Worm (Caenorhabditis elegans) whole organism, L3 larva: ENCODE measurements around the gene F38B7.3.
A peak's percentile ranks its signal among the peaks of the same experiment; 100 is the strongest.

ENCODE experiments used
- R02D3.7 ChIP-seq: fragments of 150-350 bp; optimal IDR thresholded peaks from 2 replicates; lab custom pipeline; 2014; ENCODE audit warnings: missing biosample characterization, missing genetic modification characterization
- ZK546.5 ChIP-seq: sonication (generic microtip); optimal IDR thresholded peaks from 2 replicates; lab custom pipeline; 2017; ENCODE audit warnings: missing biosample characterization, missing genetic modification characterization
- ama-1 ChIP-seq: fragments of 150-350 bp; optimal IDR thresholded peaks from 2 replicates; lab custom pipeline; 2018
- ceh-16 ChIP-seq: sonication (generic microtip); optimal IDR thresholded peaks from 2 replicates; lab custom pipeline; 2017; ENCODE audit warnings: missing biosample characterization, missing genetic modification characterization
- ceh-28 ChIP-seq: fragments of 150-350 bp; optimal IDR thresholded peaks from 2 replicates; lab custom pipeline; 2014; ENCODE audit warnings: missing biosample characterization, missing genetic modification reagents, missing genetic modification characterization
- ceh-82 ChIP-seq: fragments of 150-350 bp; optimal IDR thresholded peaks from 2 replicates; lab custom pipeline; 2014; ENCODE audit warnings: missing biosample characterization, missing genetic modification characterization
- ceh-9 ChIP-seq: sonication (generic microtip); optimal IDR thresholded peaks from 2 replicates; lab custom pipeline; 2018; ENCODE audit warnings: missing biosample characterization, missing genetic modification characterization
- daf-12 ChIP-seq: fragments of 150-350 bp; optimal IDR thresholded peaks from 2 replicates; lab custom pipeline; 2014; ENCODE audit warnings: missing biosample characterization, missing genetic modification reagents, missing genetic modification characterization
- egl-27 ChIP-seq: sonication (generic microtip); optimal IDR thresholded peaks from 4 replicates; lab custom pipeline; 2017; ENCODE audit warnings: missing biosample characterization, missing genetic modification reagents, missing genetic modification characterization
- egl-5 ChIP-seq: fragments of 150-350 bp; optimal IDR thresholded peaks from 2 replicates; lab custom pipeline; 2017; ENCODE audit warnings: missing biosample characterization, missing genetic modification reagents, missing genetic modification characterization, inconsistent platforms
- elt-2 ChIP-seq: sonication (generic microtip); optimal IDR thresholded peaks from 2 replicates; lab custom pipeline; 2016; ENCODE audit warnings: missing genetic modification reagents, mild to moderate bottlenecking, missing genetic modification characterization, missing compliant biosample characterization
- elt-3 ChIP-seq, 3 experiments: fragments of 150-350 bp in 1 of 3; sonication (generic microtip) in 2 of 3; optimal IDR thresholded peaks; 2 replicates in 2 of 3; 4 replicates in 1 of 3; lab custom pipeline; 2014 to 2017; ENCODE audit warnings: missing biosample characterization in 3 of 3, missing genetic modification characterization in 3 of 3
- eor-1 ChIP-seq, 2 experiments: fragments of 150-350 bp; optimal IDR thresholded peaks; 2 replicates each; lab custom pipeline; 2014 to 2018; ENCODE audit warnings: missing biosample characterization in 2 of 2, missing genetic modification characterization in 2 of 2
- fkh-10 ChIP-seq: sonication (generic microtip); optimal IDR thresholded peaks from 2 replicates; lab custom pipeline; 2017; ENCODE audit warnings: missing biosample characterization, missing genetic modification reagents, missing genetic modification characterization
- fkh-2 ChIP-seq: fragments of 150-350 bp; optimal IDR thresholded peaks from 2 replicates; lab custom pipeline; 2014; ENCODE audit warnings: missing biosample characterization, missing genetic modification reagents, missing genetic modification characterization
- hmg-11 ChIP-seq: sonication (generic microtip); optimal IDR thresholded peaks from 2 replicates; lab custom pipeline; 2016; ENCODE audit warnings: missing genetic modification characterization, missing compliant biosample characterization
- jun-1 ChIP-seq: fragments of 150-350 bp; optimal IDR thresholded peaks from 2 replicates; lab custom pipeline; 2014; ENCODE audit warnings: missing biosample characterization, missing genetic modification reagents, missing genetic modification characterization
- lin-15B ChIP-seq: fragments of 150-350 bp; optimal IDR thresholded peaks from 2 replicates; lab custom pipeline; 2014; ENCODE audit warnings: missing biosample characterization, missing genetic modification characterization
- lin-39 ChIP-seq: fragments of 150-350 bp; optimal IDR thresholded peaks from 2 replicates; lab custom pipeline; 2018; ENCODE audit warnings: missing biosample characterization, missing genetic modification reagents, missing genetic modification characterization
- lsy-12 ChIP-seq: sonication (generic microtip); optimal IDR thresholded peaks from 2 replicates; lab custom pipeline; 2016; ENCODE audit warnings: mild to moderate bottlenecking, missing genetic modification characterization, missing compliant biosample characterization
- mml-1 ChIP-seq: fragments of 150-350 bp; sonication (generic microtip); optimal IDR thresholded peaks from 3 replicates; lab custom pipeline; 2014; ENCODE audit warnings: missing biosample characterization, missing genetic modification characterization
- nfya-1 ChIP-seq: sonication (generic microtip); optimal IDR thresholded peaks from 2 replicates; lab custom pipeline; 2017; ENCODE audit warnings: missing genetic modification characterization, mild to moderate bottlenecking, missing compliant biosample characterization, antibody characterized with exemption, moderate library complexity; ENCODE audit not compliant: insufficient read depth
- nhr-237 ChIP-seq: fragments of 150-350 bp; optimal IDR thresholded peaks from 2 replicates; lab custom pipeline; 2014; ENCODE audit warnings: missing biosample characterization, missing genetic modification characterization
- nhr-25 ChIP-seq: sonication (generic microtip); optimal IDR thresholded peaks from 2 replicates; lab custom pipeline; 2017; ENCODE audit warnings: missing biosample characterization, missing genetic modification characterization
- nhr-28 ChIP-seq: fragments of 150-350 bp; optimal IDR thresholded peaks from 2 replicates; lab custom pipeline; 2014; ENCODE audit warnings: missing biosample characterization, missing genetic modification characterization
- nhr-43 ChIP-seq: sonication (generic microtip); optimal IDR thresholded peaks from 2 replicates; lab custom pipeline; 2016; ENCODE audit warnings: mild to moderate bottlenecking, missing genetic modification characterization, missing compliant biosample characterization; ENCODE audit not compliant: poor library complexity, severe bottlenecking
- nhr-67 ChIP-seq: fragments of 150-350 bp; optimal IDR thresholded peaks from 2 replicates; lab custom pipeline; 2014; ENCODE audit warnings: missing biosample characterization, missing genetic modification characterization
- nhr-76 ChIP-seq: fragments of 150-350 bp; sonication (generic microtip); optimal IDR thresholded peaks from 5 replicates; lab custom pipeline; 2014; ENCODE audit warnings: missing biosample characterization, missing genetic modification characterization
- pha-4 ChIP-seq: fragments of 150-350 bp; optimal IDR thresholded peaks from 2 replicates; lab custom pipeline; 2014; ENCODE audit warnings: missing biosample characterization, missing genetic modification reagents, missing genetic modification characterization
- pqm-1 ChIP-seq: fragments of 150-350 bp; optimal IDR thresholded peaks from 2 replicates; lab custom pipeline; 2017; ENCODE audit warnings: missing biosample characterization, missing genetic modification characterization, inconsistent platforms
- skn-1 ChIP-seq: fragments of 150-350 bp; optimal IDR thresholded peaks from 2 replicates; lab custom pipeline; 2014; ENCODE audit warnings: missing biosample characterization, missing genetic modification characterization
- unc-39 ChIP-seq: sonication (generic microtip); optimal IDR thresholded peaks from 4 replicates; lab custom pipeline; 2017; ENCODE audit warnings: missing biosample characterization, missing genetic modification characterization
- unc-62 ChIP-seq: fragments of 150-350 bp; sonication (generic microtip); optimal IDR thresholded peaks from 4 replicates; lab custom pipeline; 2014; ENCODE audit warnings: missing biosample characterization, missing genetic modification reagents, missing genetic modification characterization
- zag-1 ChIP-seq: fragments of 150-350 bp; optimal IDR thresholded peaks from 2 replicates; lab custom pipeline; 2014; ENCODE audit warnings: missing biosample characterization, missing genetic modification characterization
- ztf-11 ChIP-seq: fragments of 150-350 bp; optimal IDR thresholded peaks from 2 replicates; lab custom pipeline; 2014; ENCODE audit warnings: missing biosample characterization, missing genetic modification characterization
- ztf-4 ChIP-seq: fragments of 150-350 bp; optimal IDR thresholded peaks from 2 replicates; lab custom pipeline; 2014; ENCODE audit warnings: missing biosample characterization, missing genetic modification characterization

F38B7.3 gene

DNA sequence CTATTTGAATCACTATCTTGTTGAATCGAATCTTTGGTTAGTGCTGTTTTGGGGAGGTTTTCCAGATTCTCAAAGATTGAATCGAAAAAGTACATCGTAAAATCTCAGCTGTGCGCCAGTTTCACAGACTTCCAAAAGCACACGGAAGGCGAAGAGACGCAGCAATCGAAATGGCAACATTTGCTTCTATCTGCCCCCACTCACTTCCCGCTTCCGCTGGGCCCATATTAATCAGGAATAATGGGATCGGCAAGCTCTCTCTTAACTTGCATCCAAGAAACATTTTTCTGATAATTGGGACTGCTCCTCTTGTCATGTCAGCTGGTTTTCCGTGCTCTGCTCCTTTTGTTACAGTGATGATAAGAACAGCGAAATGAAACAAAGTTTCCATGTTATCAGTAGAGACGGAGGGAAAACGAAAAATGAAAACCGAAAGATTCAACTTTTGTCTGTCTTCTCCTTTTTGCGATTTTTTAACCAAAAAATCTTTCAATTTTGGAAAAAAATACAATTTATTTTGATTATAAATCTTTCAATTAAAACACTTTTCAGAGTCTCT, 13.3 kb upstream of the F38B7.3 start (continued):
- no peak for TF ChIP-seq hmg-11 (tag; lab: Kevin White, UChicago)
- TF ChIP-seq ceh-28 (tag; lab: Kevin White, UChicago) = no peak
- TF ChIP-seq lin-39 = peak; percentile 77
- no peak for TF ChIP-seq ceh-16 (tag; lab: Kevin White, UChicago)
- TF ChIP-seq skn-1 (tag; lab: Kevin White, UChicago) = no peak
- TF ChIP-seq unc-62 (GFP tag; lab: Kevin White, UChicago) = no peak
- TF ChIP-seq egl-27 (tag; lab: Kevin White, UChicago) = no peak
- TF ChIP-seq nhr-43 = no peak
- no peak for TF ChIP-seq ZK546.5 (tag; lab: Kevin White, UChicago)
- no peak for TF ChIP-seq nhr-67 (tag; lab: Kevin White, UChicago)
- no peak for TF ChIP-seq mml-1 (tag; lab: Kevin White, UChicago)
- TF ChIP-seq egl-5 = peak; percentile 96
- TF ChIP-seq ceh-9 (tag; lab: Kevin White, UChicago) = no peak

DNA sequence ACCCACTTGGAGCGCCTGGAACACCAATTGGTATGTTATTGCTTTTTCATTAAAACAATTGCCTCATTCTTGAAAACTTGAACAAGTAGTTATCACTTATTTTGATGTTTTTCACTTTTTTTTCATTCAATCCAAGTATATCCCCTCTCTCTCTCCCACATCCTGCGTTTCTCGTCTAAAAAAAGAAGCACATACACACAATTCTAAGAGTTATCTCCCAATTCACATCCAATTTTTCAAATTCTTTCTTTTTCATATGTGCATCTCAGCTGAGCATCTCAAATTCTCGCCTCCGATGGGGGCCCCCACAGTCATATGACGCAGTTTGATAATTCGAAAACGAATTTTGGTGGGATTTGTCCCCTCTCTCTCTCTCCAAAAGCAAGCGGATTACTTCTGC, 12.2 kb upstream of the F38B7.3 start:
- TF ChIP-seq unc-62 (GFP tag; lab: Kevin White, UChicago) = no peak
- no peak for TF ChIP-seq zag-1 (tag; lab: Kevin White, UChicago)
- no peak for TF ChIP-seq ceh-82 (tag; lab: Kevin White, UChicago)
- no peak for TF ChIP-seq hmg-11 (tag; lab: Kevin White, UChicago)
- no peak for TF ChIP-seq daf-12
- no peak for TF ChIP-seq eor-1 (tag; optimal IDR thresholded peaks at IDR 0.05; lab: Kevin White, UChicago)
- no peak for TF ChIP-seq lin-39
- TF ChIP-seq fkh-2 = no peak
- TF ChIP-seq ceh-9 (tag; lab: Kevin White, UChicago) = no peak
- TF ChIP-seq skn-1 (tag; lab: Kevin White, UChicago) = no peak
- TF ChIP-seq ztf-11 = no peak
- TF ChIP-seq nfya-1 (tag; lab: Kevin White, UChicago) = no peak
- TF ChIP-seq ztf-4 (tag; lab: Kevin White, UChicago) = no peak
- TF ChIP-seq nhr-67 (tag; lab: Kevin White, UChicago) = no peak
- TF ChIP-seq lsy-12 (tag; lab: Kevin White, UChicago) = no peak
- no peak for TF ChIP-seq ama-1 (lab: Kevin White, UChicago)
- no peak for TF ChIP-seq nhr-76
- TF ChIP-seq elt-2 (tag; lab: Kevin White, UChicago) = no peak

DNA sequence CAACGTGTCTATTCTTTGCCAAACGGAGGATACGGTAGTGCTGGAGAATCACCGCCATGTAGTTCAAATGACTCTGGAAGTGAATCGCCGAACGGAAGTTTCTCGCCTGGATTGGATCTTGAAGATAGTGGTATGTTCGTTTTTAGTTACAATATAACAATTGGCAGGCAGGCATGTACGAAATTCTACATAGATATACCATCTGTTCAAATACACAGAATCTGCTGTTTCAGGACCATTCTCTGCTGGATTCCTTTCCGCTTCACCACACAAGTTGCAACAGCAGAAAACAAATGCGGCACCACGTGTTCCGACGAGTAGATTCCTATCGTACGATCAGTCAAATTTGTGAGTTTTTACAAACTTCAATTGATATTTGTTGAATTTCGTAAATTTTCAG, 9.4 kb upstream of the F38B7.3 start:
- TF ChIP-seq nhr-25 = no peak
- TF ChIP-seq nhr-28 = no peak
- TF ChIP-seq unc-39 (tag; lab: Kevin White, UChicago) = no peak
- no peak for TF ChIP-seq pqm-1 (tag; lab: Kevin White, UChicago)
- no peak for TF ChIP-seq lin-15B (tag; lab: Kevin White, UChicago)
- no peak for TF ChIP-seq fkh-10
- TF ChIP-seq ztf-11 = no peak
- TF ChIP-seq nhr-237 (tag; lab: Kevin White, UChicago) = no peak
- no peak for TF ChIP-seq pha-4 (tag; lab: Kevin White, UChicago)
- TF ChIP-seq lsy-12 (tag; lab: Kevin White, UChicago) = no peak
- TF ChIP-seq ceh-28 (tag; lab: Kevin White, UChicago) = no peak
- TF ChIP-seq ama-1 (lab: Kevin White, UChicago) = no peak
- no peak for TF ChIP-seq nhr-76
- TF ChIP-seq eor-1 (tag; optimal IDR thresholded peaks at IDR 0.05; lab: Kevin White, UChicago) = no peak

DNA sequence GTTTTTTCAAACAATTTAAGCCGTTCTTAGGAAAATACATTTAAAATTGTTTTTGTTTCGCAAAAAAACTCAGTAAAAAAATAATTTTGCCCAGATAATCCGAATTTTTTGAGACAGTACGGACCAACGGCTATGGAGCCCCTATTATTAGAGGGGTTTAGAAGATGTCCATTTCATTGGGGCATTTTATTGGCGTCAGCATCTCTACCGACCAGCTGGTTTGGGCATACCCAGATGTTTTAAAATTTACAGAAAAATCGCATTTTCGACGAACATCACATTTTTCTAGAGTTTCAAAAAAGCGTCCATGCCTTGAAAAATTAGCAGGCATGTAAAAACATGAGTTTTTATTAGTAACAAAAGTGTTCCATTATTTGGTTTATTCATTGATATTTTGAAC, 7.6 kb upstream of the F38B7.3 start:
- TF ChIP-seq lsy-12 (tag; lab: Kevin White, UChicago) (no peak), mml-1 (tag; lab: Kevin White, UChicago) (no peak), jun-1 (tag; lab: Kevin White, UChicago) (no peak), egl-27 (tag; lab: Kevin White, UChicago) (no peak), R02D3.7 (no peak), elt-3 (tag; optimal IDR thresholded peaks at IDR 0.05; lab: Kevin White, UChicago) (no peak)
